Worm (Caenorhabditis elegans): ENCODE results near the gene pph-1.

Gene pph-1

ce11 chrV:10743649-10744048 is 41.3 kb downstream of the pph-1 start, which contains the start of gene srj-22:
TSS of gene srj-22 (minus strand) at chrV:10743749.
- no peak for TF ChIP-seq cog-1 (tag; optimal IDR thresholded peaks at IDR 0.05)
- no peak for TF ChIP-seq tab-1 (GFP tag; IDR thresholded peaks at IDR 0.05)
- no peak for TF ChIP-seq T22C8.4 (GFP tag; IDR thresholded peaks at IDR 0.05)
- no peak for TF ChIP-seq med-1 (GFP tag; optimal IDR thresholded peaks at IDR 0.05; ENCODE audit: insufficient read depth)
- TF ChIP-seq ref-1 (GFP tag; conservative IDR thresholded peaks at IDR 0.05), result no peak
- TF ChIP-seq ztf-23 (GFP tag; IDR thresholded peaks at IDR 0.05), result no peak
- no peak for TF ChIP-seq flt-1 (GFP tag; IDR thresholded peaks at IDR 0.05)
- TF ChIP-seq ztf-29 (GFP tag; IDR thresholded peaks at IDR 0.05), result no peak
- no peak for TF ChIP-seq klf-2 (GFP tag; conservative IDR thresholded peaks at IDR 0.05)

ce11 chrV:10745034-10745433 is 42.7 kb downstream of the pph-1 start, which contains the start of gene srj-21:
TSS of gene srj-21 (plus strand) at chrV:10745334.
- TF ChIP-seq med-1 (GFP tag; optimal IDR thresholded peaks at IDR 0.05; ENCODE audit: insufficient read depth) (no peak), klf-2 (GFP tag; conservative IDR thresholded peaks at IDR 0.05) (no peak), T22C8.4 (GFP tag; IDR thresholded peaks at IDR 0.05) (no peak), ztf-23 (GFP tag; IDR thresholded peaks at IDR 0.05) (no peak), tab-1 (GFP tag; IDR thresholded peaks at IDR 0.05) (no peak), ztf-29 (GFP tag; IDR thresholded peaks at IDR 0.05) (no peak), cog-1 (tag; optimal IDR thresholded peaks at IDR 0.05) (no peak), ref-1 (GFP tag; conservative IDR thresholded peaks at IDR 0.05) (no peak), flt-1 (GFP tag; IDR thresholded peaks at IDR 0.05) (no peak)

ce11 chrV:10747263-10747951 is 45.1 kb downstream of the pph-1 start, which contains the start of the genes selt-1.2 and F28H7.2:
TSS of gene selt-1.2 (minus strand) at chrV:10747363.
TSS of gene F28H7.2 (plus strand) at chrV:10747901.
- TF ChIP-seq cog-1 (tag; optimal IDR thresholded peaks at IDR 0.05) (no peak), tab-1 (GFP tag; IDR thresholded peaks at IDR 0.05) (no peak)

- no peak for TF ChIP-seq med-1 (GFP tag; optimal IDR thresholded peaks at IDR 0.05; ENCODE audit: insufficient read depth)
- TF ChIP-seq tab-1 (GFP tag; IDR thresholded peaks at IDR 0.05), result no peak
- no peak for TF ChIP-seq klf-2 (GFP tag; conservative IDR thresholded peaks at IDR 0.05)
- TF ChIP-seq flt-1 (GFP tag; IDR thresholded peaks at IDR 0.05), result no peak
- no peak for TF ChIP-seq ztf-29 (GFP tag; IDR thresholded peaks at IDR 0.05)
- TF ChIP-seq ztf-23 (GFP tag; IDR thresholded peaks at IDR 0.05), result no peak
- no peak for TF ChIP-seq cog-1 (tag; optimal IDR thresholded peaks at IDR 0.05)
Measured at ce11 chrV:10750630-10751029, 48.3 kb downstream of the pph-1 start, which contains the start of gene F28H7.3. TSS of gene F28H7.3 (minus strand) at chrV:10750788.

- no peak for TF ChIP-seq ztf-29 (GFP tag; IDR thresholded peaks at IDR 0.05)
- TF ChIP-seq flt-1 (GFP tag; IDR thresholded peaks at IDR 0.05), result no peak
- TF ChIP-seq ztf-23 (GFP tag; IDR thresholded peaks at IDR 0.05), result no peak
- no peak for TF ChIP-seq cog-1 (tag; optimal IDR thresholded peaks at IDR 0.05)
- no peak for TF ChIP-seq med-1 (GFP tag; optimal IDR thresholded peaks at IDR 0.05; ENCODE audit: insufficient read depth)
- TF ChIP-seq ref-1 (GFP tag; conservative IDR thresholded peaks at IDR 0.05), result no peak
- no peak for TF ChIP-seq T22C8.4 (GFP tag; IDR thresholded peaks at IDR 0.05)
- TF ChIP-seq tab-1 (GFP tag; IDR thresholded peaks at IDR 0.05), result no peak
Measured at ce11 chrV:10754050-10754449, 51.7 kb downstream of the pph-1 start, which contains the start of gene F28H7.7. TSS of gene F28H7.7 (minus strand) at chrV:10754150.

Measured in whole organism, midembryonic.